Worm (Caenorhabditis elegans) whole organism, L4 larva: ENCODE data around the gene oac-52.
A peak's percentile ranks its signal among the peaks of the same experiment; 100 is the strongest.
"Not testable (repeated sequence)": the region's sequence is repeated elsewhere in the genome, so short reads cannot be mapped to it uniquely, and the experiment has no call there.

Source experiments
- D1046.2 ChIP-seq: fragments of 200-800 bp; sonication (Bioruptor generic); IDR thresholded peaks from 2 replicates; pipeline ENCODE4 v1.3.6; 2022; ENCODE audit warnings: missing genetic modification characterization, missing compliant biosample characterization
- F37D6.2 ChIP-seq: sonication (generic microtip); optimal IDR thresholded peaks from 2 replicates; lab custom pipeline; 2016; ENCODE audit warnings: mild to moderate bottlenecking, missing genetic modification characterization, missing compliant biosample characterization
- F44E2.7 ChIP-seq: fragments of 200-800 bp; sonication (Bioruptor generic); IDR thresholded peaks from 2 replicates; pipeline ENCODE4 v2.1.2; 2022; ENCODE audit warnings: missing genetic modification characterization, missing compliant biosample characterization
- T20F7.1 ChIP-seq: fragments of 200-800 bp; sonication (Bioruptor generic); optimal IDR thresholded peaks from 2 replicates; lab custom pipeline; 2018; ENCODE audit warnings: mild to moderate bottlenecking, missing genetic modification characterization, missing compliant biosample characterization
- T26A8.4 ChIP-seq: fragments of 200-800 bp; sonication (Bioruptor generic); IDR thresholded peaks from 2 replicates; pipeline ENCODE4 v1.3.6; 2022; ENCODE audit warnings: missing genetic modification characterization, missing compliant biosample characterization
- Y105C5A.15 ChIP-seq: fragments of 200-800 bp; sonication (Bioruptor generic); IDR thresholded peaks from 2 replicates; pipeline ENCODE4 v1.3.6; 2022; ENCODE audit warnings: missing genetic modification characterization, missing compliant biosample characterization
- ZK337.2 ChIP-seq: fragments of 200-800 bp; sonication (Bioruptor generic); IDR thresholded peaks from 2 replicates; pipeline ENCODE4 v1.3.6; 2022; ENCODE audit warnings: missing genetic modification reagents, missing genetic modification characterization, missing compliant biosample characterization
- ZK546.5 ChIP-seq, 2 experiments: sonication (generic microtip); optimal IDR thresholded peaks; 2 replicates each; lab custom pipeline; 2017; ENCODE audit warnings: missing biosample characterization in 2 of 2, missing genetic modification characterization in 2 of 2
- aha-1 ChIP-seq: fragments of 150-350 bp; peaks from one replicate; lab custom pipeline; 2014; ENCODE audit warnings: missing biosample characterization, missing genetic modification characterization
- arid-1 ChIP-seq: fragments of 200-800 bp; sonication (Bioruptor generic); conservative IDR thresholded peaks from 2 replicates; pipeline ENCODE4 v1.3.6; 2022; ENCODE audit warnings: missing genetic modification reagents, missing genetic modification characterization, missing compliant biosample characterization
- ceh-28 ChIP-seq: fragments of 150-350 bp; optimal IDR thresholded peaks from 2 replicates; lab custom pipeline; 2014; ENCODE audit warnings: missing biosample characterization, missing genetic modification reagents, missing genetic modification characterization
- ceh-44 ChIP-seq: fragments of 200-800 bp; sonication (Bioruptor generic); IDR thresholded peaks from 2 replicates; pipeline ENCODE4 v1.3.6; 2022; ENCODE audit warnings: missing genetic modification reagents, missing genetic modification characterization, missing compliant biosample characterization
- ces-1 ChIP-seq: fragments of 150-350 bp; sonication (generic microtip); optimal IDR thresholded peaks from 4 replicates; lab custom pipeline; 2014; ENCODE audit warnings: missing biosample characterization, missing genetic modification reagents, missing genetic modification characterization
- daf-16 ChIP-seq, 3 experiments: sonication (generic microtip); optimal IDR thresholded peaks; 2 replicates each; lab custom pipeline; 2016 to 2017; ENCODE audit warnings: missing genetic modification characterization in 3 of 3, missing genetic modification reagents in 3 of 3, mild to moderate bottlenecking in 2 of 3, missing compliant biosample characterization in 2 of 3, missing biosample characterization in 1 of 3, moderate library complexity in 1 of 3
- daf-8 ChIP-seq: fragments of 200-800 bp; sonication (Bioruptor generic); IDR thresholded peaks from 2 replicates; pipeline ENCODE4 v1.3.6; 2022; ENCODE audit warnings: missing genetic modification characterization, missing compliant biosample characterization
- hlh-11 ChIP-seq: fragments of 200-800 bp; sonication (Bioruptor generic); optimal IDR thresholded peaks from 2 replicates; lab custom pipeline; 2018; ENCODE audit warnings: mild to moderate bottlenecking, missing genetic modification characterization, missing compliant biosample characterization
- jun-1 ChIP-seq: fragments of 150-350 bp; optimal IDR thresholded peaks from 2 replicates; lab custom pipeline; 2014; ENCODE audit warnings: missing biosample characterization, missing genetic modification reagents, missing genetic modification characterization
- lin-1 ChIP-seq: fragments of 200-800 bp; sonication (Bioruptor generic); IDR thresholded peaks from 2 replicates; pipeline ENCODE4 v1.3.6; 2022; ENCODE audit warnings: missing genetic modification reagents, missing genetic modification characterization, missing compliant biosample characterization
- lin-13 ChIP-seq: fragments of 150-350 bp; optimal IDR thresholded peaks from 2 replicates; lab custom pipeline; 2014; ENCODE audit warnings: missing biosample characterization, missing genetic modification reagents, missing genetic modification characterization
- lin-29 ChIP-seq: fragments of 200-800 bp; sonication (Bioruptor generic); IDR thresholded peaks from 2 replicates; pipeline ENCODE4 v1.3.6; 2022; ENCODE audit warnings: missing genetic modification reagents, missing genetic modification characterization, missing compliant biosample characterization
- lin-38 ChIP-seq: fragments of 200-800 bp; sonication (Bioruptor generic); IDR thresholded peaks from 2 replicates; pipeline ENCODE4 v1.3.6; 2022; ENCODE audit warnings: missing genetic modification reagents, missing genetic modification characterization, missing compliant biosample characterization
- mdl-1 ChIP-seq, 2 experiments: fragments of 150-350 bp in 1 of 2; sonication (generic microtip) in 1 of 2; optimal IDR thresholded peaks; 2 replicates each; lab custom pipeline; 2014 to 2017; ENCODE audit warnings: missing biosample characterization in 2 of 2, missing genetic modification characterization in 2 of 2
- mxl-2 ChIP-seq: fragments of 200-800 bp; sonication (Bioruptor generic); conservative IDR thresholded peaks from 2 replicates; pipeline ENCODE4 v1.3.6; 2022; ENCODE audit warnings: missing genetic modification reagents, missing genetic modification characterization, missing compliant biosample characterization
- nhr-28 ChIP-seq: fragments of 150-350 bp; optimal IDR thresholded peaks from 2 replicates; lab custom pipeline; 2014; ENCODE audit warnings: missing biosample characterization, missing genetic modification characterization
- nhr-42 ChIP-seq: fragments of 200-800 bp; sonication (Bioruptor generic); IDR thresholded peaks from 2 replicates; pipeline ENCODE4 v1.3.6; 2022; ENCODE audit warnings: missing genetic modification characterization, missing compliant biosample characterization
- nhr-6 ChIP-seq: fragments of 150-350 bp; optimal IDR thresholded peaks from 2 replicates; lab custom pipeline; 2014; ENCODE audit warnings: missing biosample characterization, missing genetic modification characterization
- pha-4 ChIP-seq, 2 experiments: fragments of 150-350 bp in 1 of 2; fragments of 200-800 bp in 1 of 2; sonication (Bioruptor generic) in 1 of 2; IDR thresholded peaks in 1 of 2; optimal IDR thresholded peaks in 1 of 2; 2 replicates each; pipeline versions ENCODE4 v1.3.6 to Lab custom; 2014 to 2022; ENCODE audit warnings: missing genetic modification characterization in 2 of 2, missing genetic modification reagents in 2 of 2, missing biosample characterization in 1 of 2, missing compliant biosample characterization in 1 of 2
- php-3 ChIP-seq: fragments of 200-800 bp; sonication (Bioruptor generic); IDR thresholded peaks from 2 replicates; pipeline ENCODE4 v1.3.6; 2022; ENCODE audit warnings: missing genetic modification reagents, missing genetic modification characterization, missing compliant biosample characterization
- saeg-2 ChIP-seq: fragments of 200-800 bp; sonication (Bioruptor generic); IDR thresholded peaks from 2 replicates; pipeline ENCODE4 v1.3.6; 2022; ENCODE audit warnings: missing genetic modification reagents, missing genetic modification characterization, missing compliant biosample characterization
- set-16 ChIP-seq: fragments of 200-800 bp; sonication (Bioruptor generic); IDR thresholded peaks from 2 replicates; pipeline ENCODE4 v1.3.6; 2022; ENCODE audit warnings: missing genetic modification reagents, missing genetic modification characterization, missing compliant biosample characterization
- skn-1 ChIP-seq: fragments of 150-350 bp; optimal IDR thresholded peaks from 2 replicates; lab custom pipeline; 2014; ENCODE audit warnings: missing biosample characterization, missing genetic modification characterization
- snpc-4 ChIP-seq: fragments of 150-350 bp; optimal IDR thresholded peaks from 2 replicates; lab custom pipeline; 2014; ENCODE audit warnings: missing biosample characterization, missing genetic modification characterization
- spr-3 ChIP-seq: fragments of 200-800 bp; sonication (Bioruptor generic); optimal IDR thresholded peaks from 2 replicates; lab custom pipeline; 2018; ENCODE audit warnings: mild to moderate bottlenecking, missing genetic modification characterization, missing compliant biosample characterization
- tra-1 ChIP-seq: fragments of 200-800 bp; sonication (Bioruptor generic); IDR thresholded peaks from 2 replicates; pipeline ENCODE4 v1.3.6; 2022; ENCODE audit warnings: missing genetic modification reagents, missing genetic modification characterization, missing compliant biosample characterization
- unc-39 ChIP-seq: sonication (generic microtip); optimal IDR thresholded peaks from 2 replicates; lab custom pipeline; 2017; ENCODE audit warnings: missing biosample characterization, missing genetic modification characterization
- zag-1 ChIP-seq: fragments of 150-350 bp; optimal IDR thresholded peaks from 2 replicates; lab custom pipeline; 2014; ENCODE audit warnings: missing biosample characterization, missing genetic modification characterization
- zfp-3 ChIP-seq: fragments of 200-800 bp; sonication (Bioruptor generic); conservative IDR thresholded peaks from 2 replicates; pipeline ENCODE4 v1.3.6; 2022; ENCODE audit warnings: missing genetic modification reagents, missing genetic modification characterization, missing compliant biosample characterization
- ztf-11 ChIP-seq: fragments of 150-350 bp; optimal IDR thresholded peaks from 2 replicates; lab custom pipeline; 2014; ENCODE audit warnings: missing biosample characterization, missing genetic modification characterization

The oac-52 gene

DNA sequence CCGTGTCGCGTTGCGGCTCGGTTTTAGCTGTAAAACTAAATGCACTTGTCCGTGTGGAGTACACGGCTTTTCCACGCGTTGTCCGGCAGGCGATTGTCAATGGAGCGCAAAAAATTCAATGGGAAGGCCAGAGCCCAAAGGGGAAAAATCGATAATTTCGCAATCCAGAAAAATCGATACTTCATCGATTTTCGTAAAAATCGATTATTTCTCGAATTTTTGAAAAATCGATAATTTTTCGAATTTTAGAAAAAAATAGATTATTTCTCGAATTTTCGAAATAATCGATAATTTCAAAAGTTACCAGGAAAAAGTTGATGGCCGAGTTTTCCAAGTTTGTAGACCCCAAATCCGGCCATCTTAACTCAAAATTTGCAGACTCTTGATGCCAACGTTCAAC, 26.9 kb downstream of the oac-52 start (continued):
- TF ChIP-seq F44E2.7: 0 out of 2 replicates have a peak, but pooled peaks have one; percentile 14
- TF ChIP-seq aha-1 (tag; lab: Kevin White, UChicago): no peak
- TF ChIP-seq hlh-11 (tag; lab: Kevin White, UChicago): no peak
- TF ChIP-seq saeg-2: no peak
- TF ChIP-seq lin-29 (GFP tag; lab: Robert Waterston, UW): no peak
- no peak for TF ChIP-seq lin-1 (GFP tag; lab: Robert Waterston, UW)
- no peak for TF ChIP-seq lin-13 (GFP tag; lab: Kevin White, UChicago)
- no peak for TF ChIP-seq set-16
- no peak for TF ChIP-seq mxl-2
- no peak for TF ChIP-seq ZK546.5 (tag; optimal IDR thresholded peaks at IDR 0.05; lab: Kevin White, UChicago)
- no peak for TF ChIP-seq unc-39 (tag; lab: Kevin White, UChicago)
- TF ChIP-seq ceh-28 (tag; lab: Kevin White, UChicago): peak; percentile 93
- no peak for TF ChIP-seq nhr-28
- TF ChIP-seq daf-8 (GFP tag; lab: Robert Waterston, UW): no peak

DNA sequence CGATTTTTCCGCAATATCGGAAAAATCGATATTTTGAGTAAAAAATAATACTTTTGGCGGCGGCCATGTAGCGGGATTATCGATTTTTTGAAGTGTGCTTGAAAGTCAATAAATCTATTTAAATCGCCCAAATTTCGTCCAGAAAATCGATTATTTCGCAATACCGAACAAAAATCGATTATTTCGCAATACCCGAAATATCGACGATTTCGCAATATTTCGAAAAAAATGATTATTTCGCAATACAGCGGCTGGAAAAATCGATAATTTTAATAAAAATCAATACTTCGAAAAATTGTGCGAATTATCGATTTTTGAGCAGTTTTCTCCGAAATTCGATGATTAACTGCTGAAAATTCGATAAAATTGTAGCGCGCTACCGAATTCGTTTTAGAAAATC, 28.4 kb downstream of the oac-52 start:
- TF ChIP-seq mdl-1 (tag; optimal IDR thresholded peaks at IDR 0.05; lab: Kevin White, UChicago) (no peak), ceh-28 (tag; lab: Kevin White, UChicago) (peak; percentile 43)

DNA sequence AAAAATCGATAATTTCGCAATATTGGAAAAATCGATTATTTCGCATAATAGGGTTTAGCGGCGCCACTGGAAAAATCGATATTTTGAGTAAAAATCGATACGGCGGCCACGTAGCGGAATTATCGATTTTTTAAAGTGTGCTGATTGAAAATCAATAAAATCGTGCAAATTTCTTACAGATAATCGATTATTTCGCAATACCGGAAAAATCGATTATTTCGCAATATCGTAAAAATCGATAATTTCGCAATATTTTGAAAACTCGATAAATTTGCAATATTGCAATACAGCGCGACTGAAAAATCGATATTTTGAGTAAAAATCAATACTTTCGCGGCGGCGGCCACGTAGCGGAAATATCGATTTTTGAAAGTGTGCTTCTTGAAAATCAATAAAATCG, 28.8 kb downstream of the oac-52 start:
- TF ChIP-seq skn-1 (tag; lab: Kevin White, UChicago): no peak
- no peak for TF ChIP-seq jun-1 (tag; lab: Kevin White, UChicago)
- TF ChIP-seq ceh-28 (tag; lab: Kevin White, UChicago): peak; percentile 95

DNA sequence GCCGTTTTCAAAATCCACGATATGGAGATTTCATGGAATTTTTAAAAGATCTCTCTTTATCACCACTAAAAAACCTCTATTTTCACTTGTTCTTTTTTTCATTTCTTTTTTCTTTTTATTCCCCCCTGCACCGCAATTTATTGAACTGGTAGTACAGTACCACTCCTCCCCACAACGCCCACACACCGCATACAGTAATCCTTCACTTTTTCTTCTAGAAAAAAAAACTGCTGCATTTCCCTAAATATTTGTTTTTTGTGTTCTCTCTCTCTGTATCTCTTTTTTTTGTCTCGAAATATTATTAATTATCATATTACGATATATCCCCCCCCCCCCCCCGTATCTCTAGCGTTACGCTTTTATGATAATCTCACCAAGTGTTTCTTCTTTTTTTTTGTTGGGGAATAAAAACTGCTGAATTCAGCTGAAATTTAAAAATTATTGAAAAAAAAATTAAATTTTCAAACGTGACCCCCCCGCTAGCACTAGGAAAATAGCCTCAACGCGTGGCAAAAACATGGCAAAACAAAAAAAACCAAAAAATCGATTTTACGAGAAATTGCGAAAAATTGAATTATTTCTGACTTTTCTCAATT, 29.5 kb downstream of the oac-52 start, which contains the start of gene Y24D9B.1:
Y24D9B.1 (plus strand) TSS at position 546 of the 596 bp plus-strand sequence.
- no peak for TF ChIP-seq ZK546.5 (tag; optimal IDR thresholded peaks at IDR 0.05; lab: Kevin White, UChicago)
- TF ChIP-seq lin-38: peak; percentile 27
- TF ChIP-seq, all 104 proteins: peak for 1

DNA sequence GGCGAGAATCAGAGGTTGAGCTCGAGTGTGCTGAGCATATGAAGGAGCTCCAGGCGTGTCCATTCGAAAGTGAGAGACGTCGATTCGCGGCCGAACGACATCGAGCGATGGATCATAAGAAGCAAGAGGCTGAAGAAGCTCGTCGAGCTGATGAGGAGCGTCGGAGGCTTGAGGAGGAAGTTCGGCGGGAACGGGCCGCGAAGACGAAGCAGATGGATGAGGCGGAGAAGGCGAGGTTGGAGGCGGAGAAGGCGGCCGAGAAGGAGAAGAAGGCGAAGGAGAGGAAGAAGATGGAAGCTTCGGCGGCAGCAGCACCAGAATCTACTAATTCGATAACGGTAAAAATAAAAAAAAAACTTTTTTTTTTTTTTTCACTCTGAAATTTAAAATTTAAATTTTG, 33.3 kb downstream of the oac-52 start:
- TF ChIP-seq set-16 (peak; percentile 93), pha-4 (GFP tag; IDR thresholded peaks at IDR 0.05; lab: Robert Waterston, UW) (0 out of 2 replicates have a peak, but pooled peaks have one; percentile 23)
- not testable (repeated sequence) for TF ChIP-seq pha-4 (tag; optimal IDR thresholded peaks at IDR 0.05; lab: Kevin White, UChicago)

DNA sequence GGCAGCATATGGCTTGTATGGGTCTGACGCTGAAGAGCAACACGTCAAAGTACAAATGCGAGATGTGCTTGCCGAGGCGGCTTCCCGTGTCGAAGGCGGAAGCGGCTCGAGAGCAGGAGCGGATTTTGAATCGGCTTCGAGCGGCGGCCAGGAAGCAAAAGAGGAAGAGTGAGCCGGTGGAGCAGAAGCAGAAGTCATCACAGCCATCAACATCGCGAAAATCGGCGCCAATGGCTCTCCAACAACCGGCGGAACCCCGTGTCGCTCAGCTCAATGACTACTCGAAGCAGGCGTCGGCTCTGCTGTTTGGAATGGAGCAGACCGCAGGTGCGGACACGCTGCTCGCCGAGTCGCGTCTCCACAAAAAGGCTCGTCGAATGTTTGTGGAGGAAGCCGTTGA, 34.0 kb downstream of the oac-52 start:
- peak; percentile 92 for TF ChIP-seq set-16
- TF ChIP-seq, all 104 proteins: peak for 1; not testable (repeated sequence) for 103

DNA sequence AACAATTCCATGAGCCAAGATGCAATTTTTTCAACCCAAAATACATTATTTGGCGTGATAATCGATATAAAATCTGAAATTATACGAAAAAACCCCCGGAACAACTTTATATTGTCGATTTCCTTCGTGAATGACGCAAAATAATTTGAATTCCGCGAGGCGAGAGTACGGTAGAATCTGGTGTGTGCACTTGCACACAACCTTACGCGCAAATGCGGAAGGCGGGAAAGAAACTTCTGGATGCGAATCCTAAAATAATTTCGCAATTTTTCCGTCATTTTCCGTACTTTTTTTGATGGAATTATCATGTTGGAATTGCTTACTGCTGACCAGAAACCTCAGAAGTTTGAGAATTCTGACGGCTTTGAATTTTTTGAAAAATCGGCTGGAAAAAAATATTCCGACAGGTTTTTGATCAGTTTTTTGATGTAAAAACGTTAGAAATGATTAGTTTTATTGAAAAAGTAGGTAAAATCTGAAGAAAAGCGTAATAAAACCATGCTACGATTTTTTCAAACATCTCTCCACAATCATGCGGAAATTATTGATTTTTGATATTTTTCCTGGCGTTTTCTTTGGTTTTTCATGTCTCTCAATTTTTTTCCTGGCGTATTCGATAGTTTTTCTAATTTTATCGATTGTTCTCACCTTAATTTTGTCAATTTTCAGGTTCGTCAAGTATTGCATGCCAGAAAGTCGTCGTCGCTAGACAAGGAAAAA, 39.0 kb downstream of the oac-52 start, which contains the start of gene set-9:
set-9 (plus strand) TSS at position 670 of the 720 bp plus-strand sequence.
- TF ChIP-seq snpc-4 (no peak), tra-1 (GFP tag; lab: Robert Waterston, UW) (no peak), nhr-6 (no peak), arid-1 (GFP tag; lab: Robert Waterston, UW) (no peak), T20F7.1 (no peak), D1046.2 (no peak), spr-3 (GFP tag; lab: Kevin White, UChicago) (no peak), ZK337.2 (GFP tag; lab: Robert Waterston, UW) (no peak), zag-1 (no peak), php-3 (GFP tag; lab: Robert Waterston, UW) (no peak), ces-1 (GFP tag; lab: Kevin White, UChicago) (no peak), Y105C5A.15 (GFP tag; lab: Robert Waterston, UW) (no peak), nhr-42 (GFP tag; lab: Robert Waterston, UW) (no peak), zfp-3 (GFP tag; lab: Robert Waterston, UW) (no peak), aha-1 (tag; lab: Kevin White, UChicago) (no peak), ceh-44 (no peak), T26A8.4 (GFP tag; lab: Robert Waterston, UW) (no peak), daf-16 (GFP tag; optimal IDR thresholded peaks at IDR 0.05; lab: Kevin White, UChicago) (no peak), daf-16 (tag; optimal IDR thresholded peaks at IDR 0.05; lab: Kevin White, UChicago) (no peak), ztf-11 (no peak), F37D6.2 (no peak)
